Worm (Caenorhabditis elegans): ENCODE measurements around the gene B0416.5.

B0416.5 gene

DNA sequence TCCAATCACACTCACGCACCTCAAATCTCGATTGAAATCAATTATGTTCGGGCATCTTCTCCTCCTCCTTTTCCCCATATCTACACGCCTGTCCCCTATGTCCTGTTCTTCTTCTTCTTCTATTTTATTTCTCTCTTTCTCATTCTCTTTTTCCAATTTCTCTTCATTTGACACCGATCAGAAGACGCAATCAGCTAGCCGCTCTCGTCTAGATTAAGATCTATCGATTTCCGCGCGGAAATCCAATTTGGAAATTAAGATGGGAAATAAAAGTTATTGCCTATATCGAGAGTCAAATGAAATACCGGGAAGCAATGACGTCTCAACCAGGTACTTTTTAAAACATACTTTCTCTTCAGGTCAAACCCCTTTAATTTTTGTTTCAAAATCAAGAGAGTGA is 42.2 kb downstream of the B0416.5 start:
- TF ChIP-seq hmbx-1 (tag; optimal IDR thresholded peaks at IDR 0.05): no peak
- TF ChIP-seq sea-1 (GFP tag; conservative IDR thresholded peaks at IDR 0.05): no peak
- TF ChIP-seq tbx-11 (GFP tag; IDR thresholded peaks at IDR 0.05): no peak
- TF ChIP-seq ets-7 (tag; optimal IDR thresholded peaks at IDR 0.05): no peak
- TF ChIP-seq ceh-36 (tag; optimal IDR thresholded peaks at IDR 0.05): no peak
- TF ChIP-seq ceh-13 (GFP tag; optimal IDR thresholded peaks at IDR 0.05): no peak
- TF ChIP-seq aly-1 (tag; optimal IDR thresholded peaks at IDR 0.05): no peak
- no peak for TF ChIP-seq flt-1 (GFP tag; IDR thresholded peaks at IDR 0.05)
- no peak for TF ChIP-seq hmg-4 (GFP tag; optimal IDR thresholded peaks at IDR 0.05)
- TF ChIP-seq F13C5.2 (tag; optimal IDR thresholded peaks at IDR 0.05): no peak
- TF ChIP-seq tbx-37 (GFP tag; conservative IDR thresholded peaks at IDR 0.05): no peak
- TF ChIP-seq B0310.2 (tag; optimal IDR thresholded peaks at IDR 0.05): no peak
- TF ChIP-seq hnd-1 (tag; optimal IDR thresholded peaks at IDR 0.05): no peak
- no peak for TF ChIP-seq ama-1 (optimal IDR thresholded peaks at IDR 0.05)
- TF ChIP-seq pes-1 (GFP tag; IDR thresholded peaks at IDR 0.05): no peak
- no peak for TF ChIP-seq scrt-1 (GFP tag; IDR thresholded peaks at IDR 0.05)
- TF ChIP-seq tra-4 (tag; optimal IDR thresholded peaks at IDR 0.05): no peak

DNA sequence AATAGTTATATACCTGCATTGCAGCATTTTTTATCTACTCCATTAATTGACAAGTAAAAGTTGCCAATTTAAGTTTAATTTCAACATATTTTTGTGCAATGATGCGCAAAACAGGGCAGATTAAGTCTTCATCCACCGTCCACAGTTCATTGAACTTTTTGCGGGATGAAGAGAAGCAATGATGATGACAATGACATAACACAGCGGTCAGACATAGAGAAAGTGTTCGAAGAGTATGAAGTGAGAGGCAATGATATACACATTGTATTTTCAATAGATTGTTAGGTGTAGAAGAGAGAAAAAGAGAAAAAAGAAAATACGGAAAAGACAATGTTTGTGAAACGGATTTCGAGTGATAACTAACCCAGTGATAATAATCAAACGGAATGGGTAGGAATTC is 43.7 kb downstream of the B0416.5 start:
- TF ChIP-seq B0310.2 (tag; optimal IDR thresholded peaks at IDR 0.05) (no peak), hnd-1 (tag; optimal IDR thresholded peaks at IDR 0.05) (no peak), ceh-13 (GFP tag; optimal IDR thresholded peaks at IDR 0.05) (no peak)

DNA sequence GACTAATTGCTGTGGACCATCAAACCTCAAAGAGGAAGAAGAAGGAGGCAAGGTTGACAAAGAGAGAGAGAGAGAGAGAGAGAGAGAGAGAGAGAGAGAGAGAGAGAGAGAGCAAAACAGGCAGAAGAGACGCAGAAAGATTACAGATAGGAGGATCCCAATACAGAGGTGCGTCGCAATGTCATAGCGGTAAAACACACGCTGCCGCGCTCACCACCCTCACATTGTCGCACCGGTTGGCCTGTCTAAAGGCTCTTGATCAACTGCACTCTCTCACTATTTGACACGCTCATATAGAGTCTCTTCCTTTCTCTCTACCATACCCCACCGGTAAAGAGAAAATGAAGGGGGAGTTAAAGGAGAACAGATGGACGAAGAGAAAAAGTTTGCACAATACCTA is 45.4 kb downstream of the B0416.5 start:
- TF ChIP-seq hmbx-1 (tag; optimal IDR thresholded peaks at IDR 0.05) (peak; percentile 30), ceh-13 (GFP tag; optimal IDR thresholded peaks at IDR 0.05) (peak; percentile 28), aly-1 (tag; optimal IDR thresholded peaks at IDR 0.05) (no peak), ama-1 (optimal IDR thresholded peaks at IDR 0.05) (no peak), tbx-37 (GFP tag; conservative IDR thresholded peaks at IDR 0.05) (no peak), pes-1 (GFP tag; IDR thresholded peaks at IDR 0.05) (peak; percentile 52; the same call in 1 of the 2 replicates), tbx-11 (GFP tag; IDR thresholded peaks at IDR 0.05) (no peak), ets-7 (tag; optimal IDR thresholded peaks at IDR 0.05) (peak; percentile 14), flt-1 (GFP tag; IDR thresholded peaks at IDR 0.05) (no peak), tra-4 (tag; optimal IDR thresholded peaks at IDR 0.05) (no peak), F13C5.2 (tag; optimal IDR thresholded peaks at IDR 0.05) (peak; percentile 14), scrt-1 (GFP tag; IDR thresholded peaks at IDR 0.05) (no peak), B0310.2 (tag; optimal IDR thresholded peaks at IDR 0.05) (peak; percentile 39), sea-1 (GFP tag; conservative IDR thresholded peaks at IDR 0.05) (0 out of 2 replicates have a peak, but pooled peaks have one; percentile 13), hnd-1 (tag; optimal IDR thresholded peaks at IDR 0.05) (no peak), ceh-36 (tag; optimal IDR thresholded peaks at IDR 0.05) (no peak), hmg-4 (GFP tag; optimal IDR thresholded peaks at IDR 0.05) (peak; percentile 89)
